Worm (Caenorhabditis elegans) whole organism, late embryonic: Measurements from ENCODE around the gene B0272.3.

ENCODE experiments used
- nhr-11 ChIP-seq: fragments of 150-350 bp; optimal IDR thresholded peaks from 2 replicates; lab custom pipeline; 2014; ENCODE audit warnings: missing biosample characterization, missing genetic modification characterization
- pha-2 ChIP-seq: sonication (generic microtip); optimal IDR thresholded peaks from 2 replicates; lab custom pipeline; 2017; ENCODE audit warnings: mild to moderate bottlenecking, missing genetic modification characterization, missing compliant biosample characterization

ce11 chrX:9441512-9441911 lies 10.3 kb downstream of the B0272.3 start, which contains the start of gene memb-1:
- TF ChIP-seq nhr-11 (no peak), pha-2 (no peak)
